Worm (Caenorhabditis elegans): ENCODE results near the gene tmem-17.

Gene tmem-17

ce11 chrIII:7063061-7063460 lies 7.0 kb upstream of the tmem-17 start:
- no peak for TF ChIP-seq fkh-2 (tag; optimal IDR thresholded peaks at IDR 0.05)
- TF ChIP-seq aly-2 (tag; optimal IDR thresholded peaks at IDR 0.05) = no peak
- TF ChIP-seq R02D3.7 (tag; optimal IDR thresholded peaks at IDR 0.05) = no peak
- no peak for TF ChIP-seq nhr-11 (tag; optimal IDR thresholded peaks at IDR 0.05)
- TF ChIP-seq mdl-1 (tag; optimal IDR thresholded peaks at IDR 0.05) = no peak
- TF ChIP-seq snpc-4 (tag; optimal IDR thresholded peaks at IDR 0.05) = no peak

- TF ChIP-seq unc-62 (GFP tag; optimal IDR thresholded peaks at IDR 0.05) = no peak
- no peak for TF ChIP-seq jun-1 (tag; optimal IDR thresholded peaks at IDR 0.05)
- no peak for TF ChIP-seq nhr-12 (tag; optimal IDR thresholded peaks at IDR 0.05)
- TF ChIP-seq nhr-76 (tag; optimal IDR thresholded peaks at IDR 0.05) = no peak
- no peak for TF ChIP-seq mml-1 (tag; optimal IDR thresholded peaks at IDR 0.05)
- TF ChIP-seq snpc-4 (tag; optimal IDR thresholded peaks at IDR 0.05) = no peak
- no peak for TF ChIP-seq elt-1 (tag; optimal IDR thresholded peaks at IDR 0.05)
- no peak for TF ChIP-seq ceh-9 (tag; optimal IDR thresholded peaks at IDR 0.05)
- no peak for TF ChIP-seq lin-15B (tag; optimal IDR thresholded peaks at IDR 0.05)
Measured at ce11 chrIII:7064185-7064584, 5.9 kb upstream of the tmem-17 start, which contains the start of gene R01H2.4. Gene R01H2.4, minus strand, starts transcription at chrIII:7064285.

ce11 chrIII:7067385-7067896 lies 2.6 kb upstream of the tmem-17 start, which contains the start of gene ger-1:
Gene ger-1, minus strand, starts transcription at chrIII:7067477.
- TF ChIP-seq elt-2 (tag; optimal IDR thresholded peaks at IDR 0.05) (peak; percentile 23), ceh-9 (tag; optimal IDR thresholded peaks at IDR 0.05) (no peak)

- TF ChIP-seq nhr-25 (tag; optimal IDR thresholded peaks at IDR 0.05) (no peak), nhr-23 (tag; optimal IDR thresholded peaks at IDR 0.05) (peak; percentile 25), elt-2 (tag; optimal IDR thresholded peaks at IDR 0.05) (no peak), zag-1 (tag; optimal IDR thresholded peaks at IDR 0.05) (no peak), eor-1 (tag; optimal IDR thresholded peaks at IDR 0.05) (no peak), fkh-2 (tag; optimal IDR thresholded peaks at IDR 0.05) (no peak), elt-3 (tag; optimal IDR thresholded peaks at IDR 0.05) (no peak), ama-1 (optimal IDR thresholded peaks at IDR 0.05) (no peak), ceh-9 (tag; optimal IDR thresholded peaks at IDR 0.05) (no peak), nhr-12 (tag; optimal IDR thresholded peaks at IDR 0.05) (no peak), fos-1 (tag; optimal IDR thresholded peaks at IDR 0.05) (no peak), skn-1 (tag; optimal IDR thresholded peaks at IDR 0.05) (no peak), ztf-4 (tag; optimal IDR thresholded peaks at IDR 0.05) (no peak), nhr-77 (tag; optimal IDR thresholded peaks at IDR 0.05) (no peak), ceh-28 (tag; optimal IDR thresholded peaks at IDR 0.05) (no peak), R02D3.7 (tag; optimal IDR thresholded peaks at IDR 0.05) (no peak), nhr-28 (tag; optimal IDR thresholded peaks at IDR 0.05) (no peak), egl-27 (tag; optimal IDR thresholded peaks at IDR 0.05) (no peak), jun-1 (tag; optimal IDR thresholded peaks at IDR 0.05) (no peak), pha-4 (tag; optimal IDR thresholded peaks at IDR 0.05) (peak; percentile 69), lin-15B (tag; optimal IDR thresholded peaks at IDR 0.05) (peak; percentile 52), snpc-4 (tag; optimal IDR thresholded peaks at IDR 0.05) (peak; percentile 32), pqm-1 (tag; optimal IDR thresholded peaks at IDR 0.05) (no peak), fkh-10 (GFP tag; optimal IDR thresholded peaks at IDR 0.05) (no peak), mdl-1 (tag; optimal IDR thresholded peaks at IDR 0.05) (no peak), lin-39 (tag; optimal IDR thresholded peaks at IDR 0.05) (no peak), unc-62 (GFP tag; optimal IDR thresholded peaks at IDR 0.05) (no peak), nhr-11 (tag; optimal IDR thresholded peaks at IDR 0.05) (no peak), egl-5 (tag; optimal IDR thresholded peaks at IDR 0.05) (no peak), nfya-1 (tag; optimal IDR thresholded peaks at IDR 0.05; ENCODE audit: insufficient read depth) (peak; percentile 46), sea-2 (GFP tag; optimal IDR thresholded peaks at IDR 0.05) (no peak), nhr-76 (tag; optimal IDR thresholded peaks at IDR 0.05) (no peak), ceh-16 (tag; optimal IDR thresholded peaks at IDR 0.05) (no peak), hmg-11 (tag; optimal IDR thresholded peaks at IDR 0.05) (peak; percentile 55), tbx-2 (tag; optimal IDR thresholded peaks at IDR 0.05) (no peak), elt-1 (tag; optimal IDR thresholded peaks at IDR 0.05) (no peak)
Measured at ce11 chrIII:7068520-7069113, 1.5 kb upstream of the tmem-17 start, which contains the start of the genes ubc-18 and R01H2.8. Gene ubc-18, minus strand, starts transcription at chrIII:7068570. Gene R01H2.8, plus strand, starts transcription at chrIII:7069063.

Data from whole organism, L3 larva.